Worm (Caenorhabditis elegans) whole organism, midembryonic: ENCODE data around the gene fbxb-43.

Experiments used
- cog-1 ChIP-seq: sonication (generic microtip); optimal IDR thresholded peaks from 2 replicates; lab custom pipeline; 2016; ENCODE audit warnings: missing genetic modification characterization, missing compliant biosample characterization
- flt-1 ChIP-seq: fragments of 200-800 bp; sonication (Bioruptor generic); IDR thresholded peaks from 2 replicates; pipeline ENCODE4 v1.3.6; 2022; ENCODE audit warnings: missing genetic modification characterization, missing compliant biosample characterization
- ref-1 ChIP-seq: fragments of 200-800 bp; sonication (Bioruptor generic); conservative IDR thresholded peaks from 2 replicates; pipeline ENCODE4 v1.3.6; 2022; ENCODE audit warnings: missing genetic modification reagents, missing genetic modification characterization, missing compliant biosample characterization
- ztf-29 ChIP-seq: fragments of 200-800 bp; sonication (Bioruptor generic); IDR thresholded peaks from 2 replicates; pipeline ENCODE4 v1.3.6; 2022; ENCODE audit warnings: missing genetic modification reagents, missing genetic modification characterization, missing compliant biosample characterization

DNA sequence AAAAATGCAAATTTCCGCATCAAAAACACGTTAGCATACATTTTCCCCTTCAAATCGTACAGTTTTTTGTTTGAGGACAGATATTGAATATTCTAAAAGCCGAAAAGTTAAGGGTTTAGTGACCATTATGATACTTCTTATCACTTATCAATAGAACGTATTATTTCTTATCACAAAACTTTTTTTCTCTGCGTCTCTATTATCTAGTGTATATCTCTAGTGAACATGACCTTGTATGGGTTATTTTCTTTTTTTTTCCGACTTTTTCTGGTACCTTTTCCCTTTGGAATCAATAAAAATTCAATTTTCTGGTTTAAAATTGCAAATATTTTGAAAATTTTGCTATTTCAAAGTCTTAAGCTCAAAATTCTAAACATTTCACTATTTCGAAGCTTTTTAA, 32.4 kb upstream of the fbxb-43 start:
- TF ChIP-seq ztf-29 (no peak), cog-1 (tag; lab: Kevin White, UChicago) (no peak), ref-1 (GFP tag; lab: Robert Waterston, UW) (no peak), flt-1 (GFP tag; lab: Robert Waterston, UW) (no peak)
